Worm (Caenorhabditis elegans): ENCODE data around the gene lin-23.

ce11 chrII:6403233-6403632 is 32.1 kb downstream of the lin-23 start, which contains the start of gene T25D10.1:
- TF ChIP-seq tbx-37 (GFP tag; conservative IDR thresholded peaks at IDR 0.05) (no peak), hmbx-1 (tag; optimal IDR thresholded peaks at IDR 0.05) (no peak), flt-1 (GFP tag; IDR thresholded peaks at IDR 0.05) (no peak), ceh-13 (GFP tag; optimal IDR thresholded peaks at IDR 0.05) (no peak), ama-1 (optimal IDR thresholded peaks at IDR 0.05) (no peak), B0310.2 (tag; optimal IDR thresholded peaks at IDR 0.05) (no peak), aly-1 (tag; optimal IDR thresholded peaks at IDR 0.05) (no peak), pes-1 (GFP tag; IDR thresholded peaks at IDR 0.05) (no peak), sea-1 (GFP tag; conservative IDR thresholded peaks at IDR 0.05) (no peak), hnd-1 (tag; optimal IDR thresholded peaks at IDR 0.05) (no peak), tbx-11 (GFP tag; IDR thresholded peaks at IDR 0.05) (no peak)

All from whole organism, early embryonic.